Worm (Caenorhabditis elegans) whole organism, L2 larva: Measurements from ENCODE around the gene tric-1B.1.

Experiments used
- C34F6.9 ChIP-seq: fragments of 150-350 bp; optimal IDR thresholded peaks from 2 replicates; lab custom pipeline; 2014; ENCODE audit warnings: missing biosample characterization, missing genetic modification characterization
- F13H6.1 ChIP-seq: sonication (generic microtip); optimal IDR thresholded peaks from 2 replicates; lab custom pipeline; 2016; ENCODE audit warnings: missing genetic modification characterization, missing compliant biosample characterization
- R02D3.7 ChIP-seq: fragments of 150-350 bp; optimal IDR thresholded peaks from 2 replicates; lab custom pipeline; 2014; ENCODE audit warnings: missing biosample characterization, missing genetic modification characterization
- Y55F3AM.14 ChIP-seq: fragments of 200-800 bp; sonication (Bioruptor generic); optimal IDR thresholded peaks from 2 replicates; lab custom pipeline; 2018; ENCODE audit warnings: mild to moderate bottlenecking, missing genetic modification characterization, missing compliant biosample characterization
- ZK546.5 ChIP-seq: sonication (generic microtip); optimal IDR thresholded peaks from 2 replicates; lab custom pipeline; 2017; ENCODE audit warnings: missing biosample characterization, missing genetic modification characterization
- alr-1 ChIP-seq: fragments of 150-350 bp; optimal IDR thresholded peaks from 2 replicates; lab custom pipeline; 2014; ENCODE audit warnings: missing biosample characterization, missing genetic modification characterization
- aly-2 ChIP-seq: fragments of 150-350 bp; optimal IDR thresholded peaks from 2 replicates; lab custom pipeline; 2014; ENCODE audit warnings: missing biosample characterization, missing genetic modification characterization
- blmp-1 ChIP-seq: sonication (generic microtip); optimal IDR thresholded peaks from 2 replicates; lab custom pipeline; 2017; ENCODE audit warnings: missing genetic modification characterization, mild to moderate bottlenecking, missing compliant biosample characterization, antibody characterized with exemption, moderate library complexity; ENCODE audit not compliant: insufficient read depth
- ceh-16 ChIP-seq: fragments of 150-350 bp; optimal IDR thresholded peaks from 2 replicates; lab custom pipeline; 2014; ENCODE audit warnings: missing biosample characterization, missing genetic modification characterization
- ceh-82 ChIP-seq: fragments of 150-350 bp; optimal IDR thresholded peaks from 2 replicates; lab custom pipeline; 2014; ENCODE audit warnings: missing biosample characterization, missing genetic modification characterization
- crh-2 ChIP-seq: sonication (generic microtip); optimal IDR thresholded peaks from 2 replicates; lab custom pipeline; 2017; ENCODE audit warnings: missing biosample characterization, missing genetic modification characterization
- dmd-4 ChIP-seq: sonication (generic microtip); optimal IDR thresholded peaks from 2 replicates; lab custom pipeline; 2017; ENCODE audit warnings: missing biosample characterization, missing genetic modification characterization
- egl-27 ChIP-seq: sonication (generic microtip); optimal IDR thresholded peaks from 3 replicates; lab custom pipeline; 2017; ENCODE audit warnings: missing biosample characterization, missing genetic modification reagents, missing genetic modification characterization
- elt-1 ChIP-seq: fragments of 150-350 bp; optimal IDR thresholded peaks from 2 replicates; lab custom pipeline; 2014; ENCODE audit warnings: missing biosample characterization, missing genetic modification characterization
- elt-3 ChIP-seq: sonication (generic microtip); optimal IDR thresholded peaks from 2 replicates; lab custom pipeline; 2017; ENCODE audit warnings: missing biosample characterization, missing genetic modification characterization
- fos-1 ChIP-seq: fragments of 150-350 bp; optimal IDR thresholded peaks from 2 replicates; lab custom pipeline; 2014; ENCODE audit warnings: missing biosample characterization, missing genetic modification characterization
- gmeb-1 ChIP-seq: fragments of 150-350 bp; optimal IDR thresholded peaks from 2 replicates; lab custom pipeline; 2014; ENCODE audit warnings: missing biosample characterization, missing genetic modification characterization
- lin-11 ChIP-seq: fragments of 150-350 bp; sonication (generic microtip); optimal IDR thresholded peaks from 2 replicates; lab custom pipeline; 2014; ENCODE audit warnings: missing biosample characterization, missing genetic modification characterization, inconsistent platforms, mixed read lengths
- lin-13 ChIP-seq: fragments of 150-350 bp; optimal IDR thresholded peaks from 2 replicates; lab custom pipeline; 2014; ENCODE audit warnings: missing biosample characterization, missing genetic modification reagents, missing genetic modification characterization
- lin-39 ChIP-seq: fragments of 150-350 bp; optimal IDR thresholded peaks from 2 replicates; lab custom pipeline; 2014; ENCODE audit warnings: missing biosample characterization, missing genetic modification reagents, missing genetic modification characterization
- lsy-2 ChIP-seq, 2 experiments: fragments of 150-350 bp in 1 of 2; sonication (generic microtip) in 1 of 2; optimal IDR thresholded peaks; 2 replicates each; lab custom pipeline; 2014 to 2017; ENCODE audit warnings: missing biosample characterization in 2 of 2, missing genetic modification characterization in 2 of 2
- mab-5 ChIP-seq: fragments of 150-350 bp; optimal IDR thresholded peaks from 2 replicates; lab custom pipeline; 2014; ENCODE audit warnings: missing biosample characterization, missing genetic modification characterization
- mbf-1 ChIP-seq: sonication (generic microtip); optimal IDR thresholded peaks from 2 replicates; lab custom pipeline; 2017; ENCODE audit warnings: missing biosample characterization, missing genetic modification characterization
- mdl-1 ChIP-seq, 2 experiments: fragments of 150-350 bp in 1 of 2; sonication (generic microtip) in 1 of 2; optimal IDR thresholded peaks; 2 replicates each; lab custom pipeline; 2017; ENCODE audit warnings: missing biosample characterization in 2 of 2, missing genetic modification characterization in 2 of 2
- nhr-10 ChIP-seq: sonication (generic microtip); optimal IDR thresholded peaks from 2 replicates; lab custom pipeline; 2017; ENCODE audit warnings: missing biosample characterization, missing genetic modification characterization
- nhr-11 ChIP-seq: fragments of 150-350 bp; optimal IDR thresholded peaks from 2 replicates; lab custom pipeline; 2014; ENCODE audit warnings: missing biosample characterization, missing genetic modification characterization
- nhr-12 ChIP-seq: fragments of 150-350 bp; optimal IDR thresholded peaks from 2 replicates; lab custom pipeline; 2014; ENCODE audit warnings: missing biosample characterization, missing genetic modification characterization
- nhr-129 ChIP-seq: fragments of 150-350 bp; optimal IDR thresholded peaks from 2 replicates; lab custom pipeline; 2014; ENCODE audit warnings: missing biosample characterization, missing genetic modification characterization
- nhr-21 ChIP-seq: fragments of 150-350 bp; optimal IDR thresholded peaks from 2 replicates; lab custom pipeline; 2014; ENCODE audit warnings: missing biosample characterization, missing genetic modification characterization
- nhr-23 ChIP-seq: fragments of 150-350 bp; optimal IDR thresholded peaks from 2 replicates; lab custom pipeline; 2014; ENCODE audit warnings: missing biosample characterization, missing genetic modification reagents, missing genetic modification characterization
- nhr-237 ChIP-seq: fragments of 150-350 bp; optimal IDR thresholded peaks from 2 replicates; lab custom pipeline; 2014; ENCODE audit warnings: missing biosample characterization, missing genetic modification characterization
- nhr-25 ChIP-seq: fragments of 150-350 bp; sonication (generic microtip); optimal IDR thresholded peaks from 3 replicates; lab custom pipeline; 2014; ENCODE audit warnings: missing biosample characterization, missing genetic modification characterization
- nhr-6 ChIP-seq: fragments of 150-350 bp; optimal IDR thresholded peaks from 2 replicates; lab custom pipeline; 2014; ENCODE audit warnings: missing biosample characterization, missing genetic modification characterization
- nhr-77 ChIP-seq: fragments of 150-350 bp; optimal IDR thresholded peaks from 2 replicates; lab custom pipeline; 2014; ENCODE audit warnings: missing biosample characterization, missing genetic modification characterization
- peb-1 ChIP-seq: fragments of 150-350 bp; optimal IDR thresholded peaks from 2 replicates; lab custom pipeline; 2014; ENCODE audit warnings: missing biosample characterization, missing genetic modification characterization
- sem-4 ChIP-seq: fragments of 150-350 bp; optimal IDR thresholded peaks from 2 replicates; lab custom pipeline; 2014; ENCODE audit warnings: missing biosample characterization, missing genetic modification reagents, missing genetic modification characterization
- skn-1 ChIP-seq: sonication (generic microtip); optimal IDR thresholded peaks from 2 replicates; lab custom pipeline; 2017; ENCODE audit warnings: missing biosample characterization, missing genetic modification characterization
- sma-3 ChIP-seq: sonication (generic microtip); optimal IDR thresholded peaks from 2 replicates; lab custom pipeline; 2016; ENCODE audit warnings: missing genetic modification reagents, missing genetic modification characterization, missing compliant biosample characterization
- sma-9 ChIP-seq, 2 experiments: fragments of 150-350 bp in 1 of 2; sonication (generic microtip) in 1 of 2; optimal IDR thresholded peaks; 2 replicates each; lab custom pipeline; 2014 to 2016; ENCODE audit warnings: missing genetic modification characterization in 2 of 2, mild to moderate bottlenecking in 1 of 2, missing biosample characterization in 1 of 2, missing compliant biosample characterization in 1 of 2, missing genetic modification reagents in 1 of 2, moderate library complexity in 1 of 2
- snpc-4 ChIP-seq: fragments of 150-350 bp; optimal IDR thresholded peaks from 2 replicates; lab custom pipeline; 2014; ENCODE audit warnings: missing biosample characterization, missing genetic modification characterization
- unc-39 ChIP-seq: fragments of 150-350 bp; optimal IDR thresholded peaks from 2 replicates; lab custom pipeline; 2014; ENCODE audit warnings: missing biosample characterization, missing genetic modification characterization
- unc-55 ChIP-seq: fragments of 150-350 bp; sonication (generic microtip); optimal IDR thresholded peaks from 3 replicates; lab custom pipeline; 2014; ENCODE audit warnings: missing biosample characterization, missing genetic modification reagents, missing genetic modification characterization
- unc-62 ChIP-seq: fragments of 150-350 bp; optimal IDR thresholded peaks from 2 replicates; lab custom pipeline; 2014; ENCODE audit warnings: missing biosample characterization, missing genetic modification reagents, missing genetic modification characterization
- ztf-1 ChIP-seq: fragments of 200-800 bp; sonication (Bioruptor generic); conservative IDR thresholded peaks from 2 replicates; pipeline ENCODE4 v1.3.6; 2022; ENCODE audit warnings: missing genetic modification characterization, missing compliant biosample characterization
- ztf-11 ChIP-seq: sonication (generic microtip); optimal IDR thresholded peaks from 2 replicates; lab custom pipeline; 2017; ENCODE audit warnings: missing biosample characterization, missing genetic modification characterization
- ztf-4 ChIP-seq: fragments of 150-350 bp; optimal IDR thresholded peaks from 2 replicates; lab custom pipeline; 2014; ENCODE audit warnings: missing biosample characterization, missing genetic modification characterization

Gene tric-1B.1

DNA sequence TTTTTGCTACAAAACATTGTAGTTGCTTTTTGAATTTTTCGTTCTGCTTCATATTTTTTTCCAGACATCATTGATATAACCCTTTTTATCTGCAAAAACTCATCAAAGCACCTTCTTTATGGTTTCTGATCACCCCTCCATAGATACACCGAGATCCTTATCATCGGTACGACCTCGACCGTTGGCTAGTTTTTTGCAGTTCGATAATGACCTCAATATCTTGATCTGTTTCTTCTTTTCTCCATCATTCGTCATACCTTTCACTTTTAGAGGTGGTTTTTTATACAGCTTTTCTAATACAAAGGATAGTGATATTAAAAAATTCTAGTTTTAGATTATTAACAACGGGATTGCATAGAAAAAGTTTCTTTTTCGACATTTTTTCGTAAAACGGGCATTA, 26.6 kb downstream of the tric-1B.1 start:
- no peak for TF ChIP-seq gmeb-1 (tag; lab: Kevin White, UChicago)
- no peak for TF ChIP-seq snpc-4 (tag; lab: Kevin White, UChicago)
- no peak for TF ChIP-seq aly-2 (tag; lab: Kevin White, UChicago)
- no peak for TF ChIP-seq C34F6.9 (tag; lab: Kevin White, UChicago)
- no peak for TF ChIP-seq skn-1 (tag; lab: Kevin White, UChicago)
- no peak for TF ChIP-seq alr-1 (tag; lab: Kevin White, UChicago)
- TF ChIP-seq lin-13 = no peak
- TF ChIP-seq lin-11 (tag; lab: Kevin White, UChicago) = no peak
- TF ChIP-seq dmd-4 (tag; lab: Kevin White, UChicago) = no peak
- no peak for TF ChIP-seq nhr-237 (tag; lab: Kevin White, UChicago)
- no peak for TF ChIP-seq unc-55 (GFP tag; lab: Kevin White, UChicago)
- TF ChIP-seq elt-3 (tag; lab: Kevin White, UChicago) = no peak
- no peak for TF ChIP-seq nhr-11
- no peak for TF ChIP-seq lin-39
- peak; percentile 58 for TF ChIP-seq ceh-16 (tag; lab: Kevin White, UChicago)
- peak; percentile 84 for TF ChIP-seq nhr-25 (tag; lab: Kevin White, UChicago)
- no peak for TF ChIP-seq mdl-1 (tag; optimal IDR thresholded peaks at IDR 0.05; lab: Kevin White, UChicago)
- no peak for TF ChIP-seq ztf-11 (tag; lab: Kevin White, UChicago)
- TF ChIP-seq nhr-10 (tag; lab: Kevin White, UChicago) = no peak
- no peak for TF ChIP-seq ceh-82
- no peak for TF ChIP-seq unc-39 (tag; lab: Kevin White, UChicago)
- TF ChIP-seq elt-1 = peak; percentile 50
- TF ChIP-seq sma-9 (GFP tag; optimal IDR thresholded peaks at IDR 0.05; lab: Kevin White, UChicago) = no peak
- TF ChIP-seq sma-9 (tag; optimal IDR thresholded peaks at IDR 0.05; lab: Kevin White, UChicago) = no peak
- no peak for TF ChIP-seq crh-2 (tag; lab: Kevin White, UChicago)
- TF ChIP-seq egl-27 = no peak
- TF ChIP-seq nhr-23 = no peak
- no peak for TF ChIP-seq nhr-77 (tag; lab: Kevin White, UChicago)
- TF ChIP-seq unc-62 (GFP tag; lab: Kevin White, UChicago) = no peak
- TF ChIP-seq sma-3 = no peak
- no peak for TF ChIP-seq R02D3.7
- TF ChIP-seq ztf-1 (GFP tag; lab: Robert Waterston, UW) = no peak
- TF ChIP-seq ztf-4 (tag; lab: Kevin White, UChicago) = no peak
- TF ChIP-seq mab-5 = no peak
- TF ChIP-seq nhr-21 (tag; lab: Kevin White, UChicago) = peak; percentile 37
- peak; percentile 82 for TF ChIP-seq fos-1
- no peak for TF ChIP-seq F13H6.1 (tag; lab: Kevin White, UChicago)
- no peak for TF ChIP-seq ZK546.5 (tag; lab: Kevin White, UChicago)
- no peak for TF ChIP-seq Y55F3AM.14 (GFP tag; lab: Kevin White, UChicago)
- TF ChIP-seq nhr-6 (tag; lab: Kevin White, UChicago) = no peak
- TF ChIP-seq lsy-2 (tag; optimal IDR thresholded peaks at IDR 0.05; lab: Kevin White, UChicago) = peak in 1 of 2 experiments; percentile 28
- TF ChIP-seq nhr-129 (tag; lab: Kevin White, UChicago) = no peak
- no peak for TF ChIP-seq nhr-12 (tag; lab: Kevin White, UChicago)
- no peak for TF ChIP-seq peb-1 (tag; lab: Kevin White, UChicago)
- peak; percentile 51 for TF ChIP-seq sem-4 (tag; lab: Kevin White, UChicago)
- no peak for TF ChIP-seq mbf-1 (tag; lab: Kevin White, UChicago)
- TF ChIP-seq blmp-1 = peak; percentile 96

DNA sequence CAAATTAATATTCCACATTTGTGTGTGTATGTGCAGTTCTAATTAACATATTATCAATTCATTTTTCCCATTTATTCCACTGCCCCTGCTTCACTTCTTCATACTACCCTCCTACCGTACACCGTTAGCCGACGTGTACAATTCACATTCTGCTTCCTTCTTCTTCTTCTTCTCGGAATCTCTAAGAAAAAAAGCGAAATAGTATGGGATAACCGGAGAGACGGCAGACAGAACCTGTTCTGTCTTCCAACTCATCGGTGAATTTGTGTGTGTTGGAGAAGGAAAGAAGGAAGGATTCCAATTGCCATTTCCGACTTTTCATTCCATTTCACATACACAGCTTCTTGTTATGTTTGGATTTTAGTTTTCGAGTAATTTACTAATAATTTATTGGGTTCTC, 28.5 kb downstream of the tric-1B.1 start:
- TF ChIP-seq C34F6.9 (tag; lab: Kevin White, UChicago) (no peak), ztf-1 (GFP tag; lab: Robert Waterston, UW) (no peak), nhr-21 (tag; lab: Kevin White, UChicago) (peak; percentile 26), mbf-1 (tag; lab: Kevin White, UChicago) (no peak), egl-27 (peak; percentile 26), unc-39 (tag; lab: Kevin White, UChicago) (no peak), lin-39 (no peak), nhr-25 (tag; lab: Kevin White, UChicago) (peak; percentile 46), F13H6.1 (tag; lab: Kevin White, UChicago) (no peak), fos-1 (peak; percentile 52), dmd-4 (tag; lab: Kevin White, UChicago) (no peak), lin-13 (no peak), lsy-2 (tag; optimal IDR thresholded peaks at IDR 0.05; lab: Kevin White, UChicago) (peak in 1 of 2 experiments; percentile 67)
